Worm (Caenorhabditis elegans) whole organism, young adult: ENCODE measurements around the gene irld-47.

Experiments
- F23B12.7 ChIP-seq: sonication (generic microtip); optimal IDR thresholded peaks from 2 replicates; lab custom pipeline; 2017; ENCODE audit warnings: missing genetic modification characterization, mild to moderate bottlenecking, missing compliant biosample characterization, antibody characterized with exemption, moderate library complexity; ENCODE audit not compliant: insufficient read depth
- F49E8.2 ChIP-seq: sonication (generic microtip); optimal IDR thresholded peaks from 3 replicates; lab custom pipeline; 2017; ENCODE audit warnings: missing genetic modification characterization, mild to moderate bottlenecking, missing compliant biosample characterization, antibody characterized with exemption, moderate library complexity; ENCODE audit not compliant: insufficient read depth
- T07F8.4 ChIP-seq: sonication (generic microtip); optimal IDR thresholded peaks from 2 replicates; lab custom pipeline; 2016; ENCODE audit warnings: mild to moderate bottlenecking, missing genetic modification characterization, moderate library complexity, missing compliant biosample characterization
- Y53F4B.3 ChIP-seq: fragments of 200-800 bp; sonication (Bioruptor generic); IDR thresholded peaks from 2 replicates; pipeline ENCODE4 v1.3.6; 2022; ENCODE audit warnings: missing genetic modification reagents, missing genetic modification characterization, missing compliant biosample characterization
- Y56A3A.18 ChIP-seq: fragments of 200-800 bp; sonication (Bioruptor generic); IDR thresholded peaks from 2 replicates; pipeline ENCODE4 v1.3.6; 2022; ENCODE audit warnings: missing genetic modification reagents, missing genetic modification characterization, missing compliant biosample characterization
- Y67H2A.10 ChIP-seq: fragments of 200-800 bp; sonication (Bioruptor generic); conservative IDR thresholded peaks from 2 replicates; pipeline ENCODE4 v1.3.6; 2022; ENCODE audit warnings: missing genetic modification reagents, missing genetic modification characterization, missing compliant biosample characterization
- Y79H2A.3 ChIP-seq: fragments of 200-800 bp; sonication (Bioruptor generic); conservative IDR thresholded peaks from 2 replicates; pipeline ENCODE4 v1.3.6; 2022; ENCODE audit warnings: missing genetic modification reagents, missing genetic modification characterization, missing compliant biosample characterization
- athp-1 ChIP-seq: sonication (generic microtip); optimal IDR thresholded peaks from 2 replicates; lab custom pipeline; 2017; ENCODE audit warnings: mild to moderate bottlenecking, missing genetic modification characterization, missing compliant biosample characterization
- attf-5 ChIP-seq: fragments of 200-800 bp; sonication (Bioruptor generic); optimal IDR thresholded peaks from 2 replicates; lab custom pipeline; 2018; ENCODE audit warnings: mild to moderate bottlenecking, missing genetic modification characterization, missing compliant biosample characterization
- attf-6 ChIP-seq: fragments of 200-800 bp; sonication (Bioruptor generic); IDR thresholded peaks from 2 replicates; pipeline ENCODE4 v1.3.6; 2022; ENCODE audit warnings: missing genetic modification reagents, missing genetic modification characterization, missing compliant biosample characterization
- dpl-1 ChIP-seq: fragments of 150-350 bp; optimal IDR thresholded peaks from 2 replicates; lab custom pipeline; 2014; ENCODE audit warnings: missing biosample characterization, missing genetic modification reagents, missing genetic modification characterization
- ets-4 ChIP-seq: fragments of 200-800 bp; sonication (Bioruptor generic); optimal IDR thresholded peaks from 2 replicates; lab custom pipeline; 2018; ENCODE audit warnings: mild to moderate bottlenecking, missing genetic modification characterization, missing compliant biosample characterization
- him-1 ChIP-seq: sonication (generic microtip); optimal IDR thresholded peaks from 2 replicates; lab custom pipeline; 2016; ENCODE audit warnings: missing genotype, missing genetic modification reagents, missing genetic modification characterization, missing compliant biosample characterization
- hlh-12 ChIP-seq: sonication (generic microtip); optimal IDR thresholded peaks from 2 replicates; lab custom pipeline; 2016; ENCODE audit warnings: missing genetic modification characterization, missing compliant biosample characterization
- hlh-26 ChIP-seq: fragments of 200-800 bp; sonication (Bioruptor generic); conservative IDR thresholded peaks from 2 replicates; pipeline ENCODE4 v1.3.6; 2022; ENCODE audit warnings: missing genetic modification reagents, missing genetic modification characterization, missing compliant biosample characterization
- hrde-1 ChIP-seq: sonication (generic microtip); optimal IDR thresholded peaks from 2 replicates; lab custom pipeline; 2016; ENCODE audit warnings: missing genetic modification characterization, mild to moderate bottlenecking, missing compliant biosample characterization, moderate library complexity, missing genotype, missing genetic modification reagents, borderline replicate concordance
- lag-1 ChIP-seq: fragments of 200-800 bp; sonication (Bioruptor generic); IDR thresholded peaks from 2 replicates; pipeline ENCODE4 v1.3.6; 2022; ENCODE audit warnings: missing genetic modification reagents, missing genetic modification characterization, missing compliant biosample characterization
- lin-26 ChIP-seq: fragments of 200-800 bp; sonication (Bioruptor generic); IDR thresholded peaks from 2 replicates; pipeline ENCODE4 v1.3.6; 2022; ENCODE audit warnings: missing genetic modification reagents, missing genetic modification characterization, missing compliant biosample characterization
- lin-35 ChIP-seq, 3 experiments: fragments of 150-350 bp in 2 of 3; sonication (generic microtip) in 1 of 3; optimal IDR thresholded peaks; 2 replicates each; lab custom pipeline; 2014 to 2018; ENCODE audit warnings: missing biosample characterization in 3 of 3, missing genetic modification characterization in 3 of 3, missing genetic modification reagents in 3 of 3
- lin-40 ChIP-seq: sonication (generic microtip); optimal IDR thresholded peaks from 2 replicates; lab custom pipeline; 2016; ENCODE audit warnings: missing genetic modification characterization, mild to moderate bottlenecking, missing compliant biosample characterization, missing genotype, missing genetic modification reagents
- lsy-27 ChIP-seq: sonication (generic microtip); optimal IDR thresholded peaks from 2 replicates; lab custom pipeline; 2017; ENCODE audit warnings: missing genetic modification characterization, mild to moderate bottlenecking, missing compliant biosample characterization, antibody characterized with exemption, missing genotype, borderline replicate concordance; ENCODE audit not compliant: insufficient read depth
- madf-8 ChIP-seq: fragments of 200-800 bp; sonication (Bioruptor generic); conservative IDR thresholded peaks from 2 replicates; pipeline ENCODE4 v1.3.6; 2022; ENCODE audit warnings: missing genetic modification reagents, missing genetic modification characterization, missing compliant biosample characterization
- nhr-80 ChIP-seq: sonication (generic microtip); optimal IDR thresholded peaks from 2 replicates; lab custom pipeline; 2016; ENCODE audit warnings: missing genetic modification characterization, missing compliant biosample characterization
- nhr-90 ChIP-seq: sonication (generic microtip); optimal IDR thresholded peaks from 2 replicates; lab custom pipeline; 2016; ENCODE audit warnings: missing genotype, mild to moderate bottlenecking, missing genetic modification characterization, missing compliant biosample characterization
- sea-2 ChIP-seq: fragments of 200-800 bp; sonication (Bioruptor generic); IDR thresholded peaks from 2 replicates; pipeline ENCODE4 v1.3.6; 2022; ENCODE audit warnings: missing genetic modification characterization, missing compliant biosample characterization
- snpc-3.4 ChIP-seq: sonication (generic microtip); optimal IDR thresholded peaks from 2 replicates; lab custom pipeline; 2017; ENCODE audit warnings: missing genetic modification characterization, mild to moderate bottlenecking, missing compliant biosample characterization, antibody characterized with exemption, moderate library complexity, missing genotype, missing genetic modification reagents
- somi-1 ChIP-seq: fragments of 200-800 bp; sonication (Bioruptor generic); optimal IDR thresholded peaks from 2 replicates; lab custom pipeline; 2018; ENCODE audit warnings: mild to moderate bottlenecking, missing genetic modification characterization, missing compliant biosample characterization
- tbp1 ChIP-seq: fragments of 200-800 bp; sonication (Bioruptor generic); optimal IDR thresholded peaks from 2 replicates; lab custom pipeline; 2018; ENCODE audit warnings: mild to moderate bottlenecking, missing genetic modification characterization, missing compliant biosample characterization
- tbx-9 ChIP-seq: sonication (generic microtip); optimal IDR thresholded peaks from 2 replicates; lab custom pipeline; 2016; ENCODE audit warnings: borderline replicate concordance, missing genetic modification characterization, inconsistent platforms, missing compliant biosample characterization
- tlf-1 ChIP-seq: fragments of 200-800 bp; sonication (Bioruptor generic); optimal IDR thresholded peaks from 2 replicates; lab custom pipeline; 2018; ENCODE audit warnings: mild to moderate bottlenecking, missing genetic modification characterization, missing compliant biosample characterization
- xnd-1 ChIP-seq: sonication (generic microtip); optimal IDR thresholded peaks from 2 replicates; lab custom pipeline; 2016; ENCODE audit warnings: missing genotype, missing genetic modification reagents, missing genetic modification characterization, missing compliant biosample characterization
- ztf-22 ChIP-seq: fragments of 200-800 bp; sonication (Bioruptor generic); optimal IDR thresholded peaks from 2 replicates; lab custom pipeline; 2018; ENCODE audit warnings: mild to moderate bottlenecking, missing genetic modification characterization, moderate library complexity, missing compliant biosample characterization

irld-47 gene

ce11 chrII:7814215-7814614 lies 8.1 kb downstream of the irld-47 start:
- no peak for TF ChIP-seq xnd-1 (tag; lab: Kevin White, UChicago)
- no peak for TF ChIP-seq hrde-1 (tag; lab: Kevin White, UChicago)
- TF ChIP-seq Y53F4B.3: no peak
- TF ChIP-seq Y79H2A.3: no peak
- TF ChIP-seq tlf-1 (GFP tag; lab: Kevin White, UChicago): no peak
- TF ChIP-seq sea-2: no peak
- no peak for TF ChIP-seq lin-26 (GFP tag; lab: Robert Waterston, UW)
- no peak for TF ChIP-seq tbp1 (GFP tag; lab: Kevin White, UChicago)
- no peak for TF ChIP-seq dpl-1 (GFP tag; lab: Kevin White, UChicago)
- TF ChIP-seq tbx-9 (tag; lab: Kevin White, UChicago): no peak
- TF ChIP-seq F23B12.7: no peak
- TF ChIP-seq hlh-12 (tag; lab: Kevin White, UChicago): no peak
- no peak for TF ChIP-seq F49E8.2
- no peak for TF ChIP-seq ets-4
- TF ChIP-seq, all 124 proteins: peak for 0

DNA sequence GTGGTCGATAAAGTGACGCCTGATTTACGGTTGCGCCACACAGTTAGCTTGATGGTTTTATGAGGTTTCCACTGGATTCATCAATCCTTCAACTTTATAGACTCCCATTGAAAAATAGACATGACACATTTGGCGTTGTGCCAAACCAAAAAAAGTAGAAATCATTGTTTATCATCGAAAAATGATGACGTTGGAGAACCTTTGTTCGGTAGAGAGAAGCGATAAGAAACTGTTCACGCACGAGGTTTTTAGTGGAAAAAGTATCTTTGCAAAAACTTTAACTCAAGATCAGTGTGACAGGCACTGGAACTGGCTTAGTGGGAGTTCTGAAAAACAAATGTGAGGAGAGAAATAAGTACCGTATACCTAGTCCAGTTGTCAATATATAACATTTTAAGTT lies 8.7 kb downstream of the irld-47 start:
- peak; percentile 34 for TF ChIP-seq nhr-80
- no peak for TF ChIP-seq athp-1 (tag; lab: Kevin White, UChicago)

DNA sequence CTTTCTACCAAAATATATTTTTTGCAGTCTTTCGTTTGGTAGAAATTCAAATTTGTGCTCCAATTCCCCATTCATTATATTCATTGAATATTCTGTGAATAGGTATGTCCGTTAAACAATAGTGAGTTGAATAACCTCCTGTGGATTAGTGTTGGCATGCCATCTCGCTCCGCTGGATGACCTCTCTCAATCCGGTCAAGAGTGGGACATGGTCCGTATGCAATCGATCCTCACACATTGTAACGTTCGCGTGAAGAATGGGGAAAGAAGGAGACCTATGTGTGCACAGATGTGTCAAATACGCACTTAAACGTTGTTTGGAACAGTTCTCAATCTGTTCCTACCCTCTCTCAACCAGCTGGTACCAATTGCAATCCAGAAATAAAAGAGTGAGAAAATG lies 9.1 kb downstream of the irld-47 start:
- no peak for TF ChIP-seq him-1
- no peak for TF ChIP-seq attf-5 (GFP tag; lab: Kevin White, UChicago)
- no peak for TF ChIP-seq lin-40 (tag; lab: Kevin White, UChicago)
- no peak for TF ChIP-seq lag-1
- TF ChIP-seq nhr-90: no peak
- TF ChIP-seq hlh-26 (GFP tag; lab: Robert Waterston, UW): no peak
- no peak for TF ChIP-seq Y67H2A.10 (GFP tag; lab: Robert Waterston, UW)
- TF ChIP-seq madf-8 (GFP tag; lab: Robert Waterston, UW): no peak
- no peak for TF ChIP-seq somi-1 (GFP tag; lab: Kevin White, UChicago)
- no peak for TF ChIP-seq lsy-27 (tag; lab: Kevin White, UChicago)
- no peak for TF ChIP-seq T07F8.4 (tag; lab: Kevin White, UChicago)
- no peak for TF ChIP-seq lin-35 (GFP tag; optimal IDR thresholded peaks at IDR 0.05; lab: Kevin White, UChicago)
- no peak for TF ChIP-seq snpc-3.4 (tag; lab: Kevin White, UChicago)
- TF ChIP-seq ztf-22 (GFP tag; lab: Kevin White, UChicago): no peak
- TF ChIP-seq athp-1 (tag; lab: Kevin White, UChicago): no peak

DNA sequence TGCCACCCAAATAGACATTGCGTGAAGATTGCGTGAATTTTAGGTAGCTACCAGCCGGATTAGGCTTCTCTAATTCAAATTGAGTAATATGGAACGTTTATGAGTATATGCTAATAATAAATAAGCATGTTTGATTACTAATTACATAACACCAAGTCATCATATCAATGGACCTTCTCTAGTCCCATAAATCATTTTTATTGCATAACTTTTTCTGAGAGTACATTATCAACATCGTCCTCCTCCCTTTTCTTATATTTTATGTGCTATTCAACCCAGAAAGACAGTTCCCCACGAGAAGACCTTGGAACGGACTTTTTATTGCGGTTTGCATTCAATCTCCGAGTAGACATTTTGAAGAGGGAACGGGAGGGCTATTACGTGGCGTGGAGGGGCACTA lies 10.0 kb downstream of the irld-47 start:
- TF ChIP-seq Y56A3A.18 (GFP tag; lab: Robert Waterston, UW): 0 out of 2 replicates have a peak, but pooled peaks have one; percentile 19
- TF ChIP-seq attf-6 (GFP tag; lab: Robert Waterston, UW): no peak
